Fruit fly (Drosophila melanogaster) whole organism, embryonic: ENCODE data around the gene CG13917.

Experiments
- Abd-B ChIP-seq: fragments of 200-800 bp; sonication (Bioruptor generic); optimal IDR thresholded peaks from 2 replicates; lab custom pipeline; 2018; ENCODE audit warnings: missing biosample characterization, mild to moderate bottlenecking, missing genetic modification characterization, moderate library complexity
- Antp ChIP-seq: fragments of 200-800 bp; sonication (Bioruptor generic); optimal IDR thresholded peaks from 3 replicates; lab custom pipeline; 2016; ENCODE audit warnings: missing biosample characterization, missing genetic modification characterization
- Bteb2 ChIP-seq: fragments of 200-800 bp; sonication (Bioruptor generic); optimal IDR thresholded peaks from 2 replicates; lab custom pipeline; 2016; ENCODE audit warnings: missing biosample characterization, missing genetic modification characterization
- CG10959 ChIP-seq: fragments of 200-800 bp; sonication (Bioruptor generic); IDR thresholded peaks from 2 replicates; pipeline ENCODE4 v1.3.6; 2022; ENCODE audit warnings: missing biosample characterization, missing genetic modification characterization
- CG11398 ChIP-seq: fragments of 200-800 bp; sonication (Bioruptor generic); optimal IDR thresholded peaks from 2 replicates; lab custom pipeline; 2016; ENCODE audit warnings: missing biosample characterization, missing genetic modification characterization
- CG11560 ChIP-seq: fragments of 200-800 bp; sonication (Bioruptor generic); IDR thresholded peaks from 3 replicates; pipeline ENCODE4 v1.3.6; 2022; ENCODE audit warnings: missing biosample characterization, missing genetic modification characterization
- CG12104 ChIP-seq: fragments of 200-800 bp; sonication (Bioruptor generic); optimal IDR thresholded peaks from 3 replicates; lab custom pipeline; 2016; ENCODE audit warnings: missing biosample characterization, missing genetic modification characterization
- CG14860 ChIP-seq: fragments of 200-800 bp; sonication (Bioruptor generic); IDR thresholded peaks from 3 replicates; pipeline ENCODE4 v1.3.6; 2022; ENCODE audit warnings: missing biosample characterization, missing genetic modification characterization; ENCODE audit not compliant: partially characterized antibody
- CG15073 ChIP-seq: fragments of 200-800 bp; sonication (Bioruptor generic); optimal IDR thresholded peaks from 2 replicates; lab custom pipeline; 2016; ENCODE audit warnings: missing biosample characterization, missing genetic modification characterization
- CG15269 ChIP-seq: fragments of 200-800 bp; sonication (Bioruptor generic); optimal IDR thresholded peaks from 2 replicates; lab custom pipeline; 2018; ENCODE audit warnings: missing biosample characterization, mild to moderate bottlenecking, missing genetic modification characterization, moderate library complexity
- CG17612 ChIP-seq: fragments of 200-800 bp; sonication (Bioruptor generic); IDR thresholded peaks from 2 replicates; pipeline ENCODE4 v1.3.6; 2022; ENCODE audit warnings: missing biosample characterization, missing genetic modification characterization
- CG2116 ChIP-seq: fragments of 200-800 bp; sonication (Bioruptor generic); optimal IDR thresholded peaks from 3 replicates; lab custom pipeline; 2018; ENCODE audit warnings: missing biosample characterization, mild to moderate bottlenecking, missing genetic modification characterization
- CG34422 ChIP-seq: fragments of 200-800 bp; sonication (Bioruptor generic); IDR thresholded peaks from 3 replicates; pipeline ENCODE4 v1.3.6; 2022; ENCODE audit warnings: missing biosample characterization, missing genetic modification characterization
- CG42726 ChIP-seq: fragments of 200-800 bp; sonication (Bioruptor generic); IDR thresholded peaks from 2 replicates; pipeline ENCODE4 v1.3.6; 2022; ENCODE audit warnings: missing biosample characterization, missing genetic modification characterization; ENCODE audit not compliant: partially characterized antibody
- CG6272 ChIP-seq: fragments of 200-800 bp; sonication (Bioruptor generic); IDR thresholded peaks from 2 replicates; pipeline ENCODE4 v1.3.6; 2022; ENCODE audit warnings: missing biosample characterization, missing genetic modification characterization
- CG7745 ChIP-seq: fragments of 200-800 bp; sonication (Bioruptor generic); optimal IDR thresholded peaks from 2 replicates; lab custom pipeline; 2018; ENCODE audit warnings: missing biosample characterization, mild to moderate bottlenecking, missing genetic modification characterization, moderate library complexity
- CG9797 ChIP-seq: fragments of 200-800 bp; sonication (Bioruptor generic); optimal IDR thresholded peaks from 3 replicates; lab custom pipeline; 2018; ENCODE audit warnings: missing biosample characterization, mild to moderate bottlenecking, missing genetic modification characterization
- CG9932 ChIP-seq: fragments of 200-800 bp; sonication (Bioruptor generic); IDR thresholded peaks from 2 replicates; pipeline ENCODE4 v1.3.6; 2022; ENCODE audit warnings: missing biosample characterization, missing genetic modification characterization
- CTCF ChIP-seq: fragments of 200-800 bp; sonication (Bioruptor generic); optimal IDR thresholded peaks from 2 replicates; lab custom pipeline; 2017; ENCODE audit warnings: missing biosample characterization, mild to moderate bottlenecking, missing genetic modification characterization, moderate library complexity
- Camta ChIP-seq: fragments of 200-800 bp; sonication (Bioruptor generic); optimal IDR thresholded peaks from 2 replicates; lab custom pipeline; 2016; ENCODE audit warnings: missing biosample characterization, missing genetic modification characterization
- Chrac-16 ChIP-seq: fragments of 200-800 bp; sonication (Bioruptor generic); optimal IDR thresholded peaks from 3 replicates; lab custom pipeline; 2016; ENCODE audit warnings: missing biosample characterization, missing genetic modification characterization
- CkIIα-i1 ChIP-seq: fragments of 200-800 bp; sonication (Bioruptor generic); IDR thresholded peaks from 2 replicates; pipeline ENCODE4 v1.3.6; 2022; ENCODE audit warnings: missing biosample characterization, missing genetic modification characterization
- Deaf1 ChIP-seq: fragments of 200-800 bp; optimal IDR thresholded peaks from 3 replicates; lab custom pipeline; 2019; ENCODE audit warnings: missing biosample characterization, mild to moderate bottlenecking, missing genetic modification characterization, moderate library complexity
- E2f2 ChIP-seq: fragments of 200-800 bp; sonication (Bioruptor generic); IDR thresholded peaks from 2 replicates; pipeline ENCODE4 v1.3.6; 2022; ENCODE audit warnings: missing biosample characterization, missing genetic modification characterization
- H2.0 ChIP-seq: fragments of 200-800 bp; sonication (Bioruptor generic); IDR thresholded peaks from 2 replicates; pipeline ENCODE4 v1.3.6; 2022; ENCODE audit warnings: missing biosample characterization, missing genetic modification characterization
- HLH54F ChIP-seq: fragments of 200-800 bp; sonication (Bioruptor generic); optimal IDR thresholded peaks from 3 replicates; lab custom pipeline; 2016; ENCODE audit warnings: missing biosample characterization, missing genetic modification characterization
- Kr ChIP-seq: fragments of 200-800 bp; sonication (Bioruptor generic); optimal IDR thresholded peaks from 2 replicates; lab custom pipeline; 2017; ENCODE audit warnings: missing biosample characterization, mild to moderate bottlenecking, missing genetic modification characterization
- Max ChIP-seq: fragments of 200-800 bp; sonication (Bioruptor generic); optimal IDR thresholded peaks from 2 replicates; lab custom pipeline; 2016; ENCODE audit warnings: missing biosample characterization, mild to moderate bottlenecking, missing genetic modification characterization
- NC2β ChIP-seq: fragments of 200-800 bp; sonication (Bioruptor generic); optimal IDR thresholded peaks from 2 replicates; lab custom pipeline; 2016; ENCODE audit warnings: missing biosample characterization, missing genetic modification characterization
- Opbp ChIP-seq: fragments of 200-800 bp; sonication (Bioruptor generic); IDR thresholded peaks from 3 replicates; pipeline ENCODE4 v1.3.6; 2022; ENCODE audit warnings: missing biosample characterization, missing genetic modification characterization; ENCODE audit not compliant: partially characterized antibody
- Usf ChIP-seq: fragments of 200-800 bp; sonication (Bioruptor generic); optimal IDR thresholded peaks from 2 replicates; lab custom pipeline; 2017; ENCODE audit warnings: missing genotype, missing biosample characterization, missing genetic modification characterization
- Xrp1 ChIP-seq: fragments of 200-800 bp; sonication (Bioruptor generic); IDR thresholded peaks from 2 replicates; pipeline ENCODE4 v1.3.6; 2022; ENCODE audit warnings: missing biosample characterization, missing genetic modification characterization
- az2 ChIP-seq: fragments of 200-800 bp; sonication (Bioruptor generic); optimal IDR thresholded peaks from 3 replicates; lab custom pipeline; 2016; ENCODE audit warnings: missing biosample characterization, missing genetic modification characterization
- crc ChIP-seq: fragments of 200-800 bp; sonication (Bioruptor generic); optimal IDR thresholded peaks from 2 replicates; lab custom pipeline; 2016; ENCODE audit warnings: missing biosample characterization, missing genetic modification characterization
- dpn ChIP-seq, 2 experiments: fragments of 200-800 bp; sonication (Bioruptor generic); optimal IDR thresholded peaks; 3 replicates each; lab custom pipeline; 2016; ENCODE audit warnings: missing biosample characterization in 2 of 2, missing genetic modification characterization in 2 of 2
- eyg ChIP-seq: fragments of 200-800 bp; sonication (Bioruptor generic); optimal IDR thresholded peaks from 3 replicates; lab custom pipeline; 2016; ENCODE audit warnings: missing biosample characterization, missing genetic modification characterization
- hbn ChIP-seq: fragments of 200-800 bp; sonication (Bioruptor generic); IDR thresholded peaks from 2 replicates; pipeline ENCODE4 v1.3.6; 2022; ENCODE audit warnings: missing biosample characterization, missing genetic modification characterization; ENCODE audit not compliant: partially characterized antibody
- jumu ChIP-seq: fragments of 200-800 bp; sonication (Bioruptor generic); optimal IDR thresholded peaks from 3 replicates; lab custom pipeline; 2016; ENCODE audit warnings: missing biosample characterization, missing genetic modification characterization
- luna ChIP-seq: fragments of 200-800 bp; sonication (Bioruptor generic); optimal IDR thresholded peaks from 2 replicates; lab custom pipeline; 2016; ENCODE audit warnings: missing biosample characterization, missing genetic modification characterization
- mam ChIP-seq: fragments of 200-800 bp; sonication (Bioruptor generic); optimal IDR thresholded peaks from 3 replicates; lab custom pipeline; 2016; ENCODE audit warnings: missing biosample characterization, missing genetic modification characterization
- nmo ChIP-seq: fragments of 200-800 bp; sonication (Bioruptor generic); optimal IDR thresholded peaks from 2 replicates; lab custom pipeline; 2018; ENCODE audit warnings: missing biosample characterization, mild to moderate bottlenecking, missing genetic modification characterization, moderate library complexity
- peb ChIP-seq: fragments of 200-800 bp; sonication (Bioruptor generic); IDR thresholded peaks from 2 replicates; pipeline ENCODE4 v1.3.6; 2022; ENCODE audit warnings: missing biosample characterization, missing genetic modification characterization
- pfk ChIP-seq: fragments of 200-800 bp; sonication (Bioruptor generic); optimal IDR thresholded peaks from 2 replicates; lab custom pipeline; 2018; ENCODE audit warnings: missing biosample characterization, mild to moderate bottlenecking, missing genetic modification characterization, moderate library complexity
- ro ChIP-seq: fragments of 200-800 bp; sonication (Bioruptor generic); IDR thresholded peaks from 2 replicates; pipeline ENCODE4 v1.3.6; 2022; ENCODE audit warnings: missing biosample characterization, missing genetic modification characterization
- schlank ChIP-seq: fragments of 200-800 bp; sonication (Bioruptor generic); optimal IDR thresholded peaks from 2 replicates; lab custom pipeline; 2018; ENCODE audit warnings: missing biosample characterization, mild to moderate bottlenecking, missing genetic modification characterization
- stwl ChIP-seq: fragments of 200-800 bp; sonication (Bioruptor generic); optimal IDR thresholded peaks from 3 replicates; lab custom pipeline; 2018; ENCODE audit warnings: missing biosample characterization, mild to moderate bottlenecking, missing genetic modification characterization, moderate library complexity
- ttk ChIP-seq: fragments of 200-800 bp; sonication (Bioruptor generic); IDR thresholded peaks from 2 replicates; pipeline ENCODE4 v2.1.2; 2022; ENCODE audit warnings: missing biosample characterization, missing genetic modification characterization
- tup ChIP-seq: fragments of 200-800 bp; sonication (Bioruptor generic); optimal IDR thresholded peaks from 2 replicates; lab custom pipeline; 2016; ENCODE audit warnings: missing biosample characterization, mild to moderate bottlenecking, missing genetic modification characterization, moderate library complexity
- vnd ChIP-seq: fragments of 200-800 bp; sonication (Bioruptor generic); IDR thresholded peaks from 3 replicates; pipeline ENCODE4 v1.3.6; 2022; ENCODE audit warnings: missing biosample characterization, missing genetic modification characterization; ENCODE audit not compliant: partially characterized antibody
- z ChIP-seq: fragments of 200-800 bp; sonication (Bioruptor generic); IDR thresholded peaks from 3 replicates; pipeline ENCODE4 v1.3.6; 2022; ENCODE audit warnings: missing biosample characterization, missing genetic modification characterization
- zfh2 ChIP-seq: fragments of 200-800 bp; sonication (Bioruptor generic); optimal IDR thresholded peaks from 2 replicates; lab custom pipeline; 2016; ENCODE audit warnings: missing biosample characterization, missing genetic modification characterization

The CG13917 gene

DNA sequence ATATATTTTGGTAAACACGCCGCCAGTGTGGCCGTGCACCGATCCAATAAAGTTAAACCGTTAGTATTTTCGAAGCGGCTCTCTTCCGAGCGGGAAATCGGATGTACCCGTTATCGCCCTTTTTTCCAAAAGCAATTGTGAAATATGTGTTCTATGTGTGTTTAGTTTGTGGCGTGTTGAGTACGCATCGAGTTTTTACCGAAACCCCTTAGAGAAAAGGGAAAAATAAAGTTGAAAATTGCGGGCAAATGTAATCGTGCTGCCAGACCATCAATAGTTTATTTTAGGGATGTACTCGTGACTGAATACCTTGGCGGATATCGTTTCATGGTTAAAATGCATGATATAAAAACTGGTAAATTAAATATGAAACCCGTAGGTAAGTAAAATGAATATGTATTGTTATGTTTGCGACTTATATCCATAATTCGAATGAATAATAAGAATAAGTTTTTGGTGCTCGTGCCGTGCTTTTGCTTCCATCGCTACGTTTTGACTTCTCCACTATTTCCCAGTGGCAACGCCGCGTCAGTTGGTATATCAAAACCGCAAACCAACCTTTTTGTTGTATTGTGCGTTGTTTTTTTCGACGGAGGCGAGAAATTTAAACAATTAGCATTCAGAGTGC, 62.8 kb downstream of the CG13917 start, which contains the start of the genes Mettl2 and Bgb (continued):
- TF ChIP-seq CG42726 = no peak
- TF ChIP-seq CG15073 (GFP tag; lab: Kevin White, UChicago) = no peak
- peak; percentile 21 for TF ChIP-seq luna
- peak; percentile 62; the same call in 2 of the 3 replicates for TF ChIP-seq Opbp (GFP tag; lab: Robert Waterston, UW)
- TF ChIP-seq Bteb2 (GFP tag; lab: Kevin White, UChicago) = peak; percentile 56
- TF ChIP-seq zfh2 = peak; percentile 91
- peak; percentile 84 for TF ChIP-seq jumu
- peak; percentile 52 for TF ChIP-seq Usf (GFP tag; lab: Kevin White, UChicago)
- no peak for TF ChIP-seq CkIIα-i1
- peak; percentile 27 for TF ChIP-seq Deaf1 (tag; lab: Kevin White, UChicago)
- TF ChIP-seq CG7745 (tag; lab: Kevin White, UChicago) = no peak
- TF ChIP-seq HLH54F (GFP tag; lab: Kevin White, UChicago) = peak; percentile 81
- TF ChIP-seq CG2116 (GFP tag; lab: Kevin White, UChicago) = peak; percentile 53
- peak; percentile 89 for TF ChIP-seq CG6272 (GFP tag; lab: Robert Waterston, UW)
- TF ChIP-seq dpn (GFP tag; optimal IDR thresholded peaks at IDR 0.05; lab: Kevin White, UChicago) = peak; percentile 79 to 81
- TF ChIP-seq az2 = peak; percentile 72
- TF ChIP-seq stwl = peak; percentile 42
- peak; percentile 75 for TF ChIP-seq Camta (GFP tag; lab: Kevin White, UChicago)
- TF ChIP-seq CG9932 (GFP tag; lab: Robert Waterston, UW) = peak; percentile 91
- peak; percentile 86 for TF ChIP-seq Abd-B (GFP tag; lab: Kevin White, UChicago)
- TF ChIP-seq H2.0 = peak; percentile 60
- TF ChIP-seq Max (GFP tag; lab: Kevin White, UChicago) = peak; percentile 60
- TF ChIP-seq CTCF (GFP tag; lab: Kevin White, UChicago) = no peak
- peak; percentile 51 for TF ChIP-seq CG12104
- peak; percentile 75 for TF ChIP-seq CG14860 (GFP tag; lab: Robert Waterston, UW)
- TF ChIP-seq E2f2 (GFP tag; lab: Robert Waterston, UW) = peak; percentile 80
- TF ChIP-seq mam (GFP tag; lab: Kevin White, UChicago) = peak; percentile 90
- TF ChIP-seq tup (GFP tag; lab: Kevin White, UChicago) = no peak
- peak; percentile 84 for TF ChIP-seq vnd (GFP tag; lab: Robert Waterston, UW)
- TF ChIP-seq schlank = peak; percentile 46
- TF ChIP-seq CG10959 (GFP tag; lab: Robert Waterston, UW) = peak; percentile 67
- peak; percentile 83 for TF ChIP-seq nmo
- TF ChIP-seq crc = peak; percentile 57
- TF ChIP-seq Xrp1 (GFP tag; lab: Robert Waterston, UW) = peak; percentile 76
- no peak for TF ChIP-seq Kr (GFP tag; lab: Kevin White, UChicago)
- peak; percentile 81 for TF ChIP-seq CG34422 (GFP tag; lab: Robert Waterston, UW)
- TF ChIP-seq hbn = peak; percentile 62
- TF ChIP-seq z (GFP tag; lab: Robert Waterston, UW) = no peak
- peak; percentile 87 for TF ChIP-seq Antp (GFP tag; lab: Kevin White, UChicago)
- TF ChIP-seq ttk (GFP tag; lab: Robert Waterston, UW) = peak; percentile 80
- TF ChIP-seq CG11560 = peak; percentile 71
- peak; percentile 63 for TF ChIP-seq NC2β (GFP tag; lab: Kevin White, UChicago)
- peak; percentile 69 for TF ChIP-seq CG17612 (GFP tag; lab: Robert Waterston, UW)
- TF ChIP-seq CG11398 (GFP tag; lab: Kevin White, UChicago) = no peak
- peak; percentile 66 for TF ChIP-seq ro (GFP tag; lab: Robert Waterston, UW)
- TF ChIP-seq Chrac-16 = peak; percentile 76
- no peak for TF ChIP-seq CG15269
- TF ChIP-seq eyg (GFP tag; lab: Kevin White, UChicago) = peak; percentile 73
- no peak for TF ChIP-seq pfk
- peak; percentile 38; the same call in 1 of the 2 replicates for TF ChIP-seq peb (GFP tag; lab: Robert Waterston, UW)
- peak; percentile 76 for TF ChIP-seq CG9797
